Worm (Caenorhabditis elegans): ENCODE measurements around the gene K03D3.5.

DNA sequence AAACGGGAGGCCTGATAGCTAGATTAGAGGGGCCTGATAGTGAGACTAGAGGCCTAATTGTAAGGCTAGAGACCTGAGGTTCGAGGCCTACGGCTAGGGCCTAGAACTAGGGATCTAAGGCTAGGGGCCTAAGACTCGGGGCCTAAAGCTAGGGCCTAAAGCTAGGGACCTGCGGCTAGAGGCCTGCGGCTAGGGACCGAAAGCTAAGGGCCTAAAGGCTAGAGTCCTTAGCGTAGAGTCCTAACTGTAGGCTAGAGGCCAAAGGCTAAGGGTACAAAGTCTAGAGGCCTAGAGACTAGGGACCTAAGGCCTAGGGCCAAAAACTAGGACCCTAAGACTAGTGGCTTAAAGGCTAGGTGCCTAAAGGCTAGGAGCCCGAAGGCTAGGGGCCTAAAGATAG is 12.8 kb upstream of the K03D3.5 start:
- no peak for TF ChIP-seq fkh-10 (GFP tag; optimal IDR thresholded peaks at IDR 0.05)
- TF ChIP-seq unc-130 (tag; optimal IDR thresholded peaks at IDR 0.05) = no peak
- no peak for TF ChIP-seq ceh-88 (GFP tag; IDR thresholded peaks at IDR 0.05)
- TF ChIP-seq skn-1 (tag; optimal IDR thresholded peaks at IDR 0.05) = no peak
- TF ChIP-seq Y116A8C.19 (tag; optimal IDR thresholded peaks at IDR 0.05; ENCODE audit: borderline replicate concordance) = no peak
- no peak for TF ChIP-seq ces-1 (GFP tag; optimal IDR thresholded peaks at IDR 0.05)
- no peak for TF ChIP-seq lin-13 (GFP tag; optimal IDR thresholded peaks at IDR 0.05)

All from whole organism, L1 larva.